Fruit fly (Drosophila melanogaster) whole organism, embryonic: ENCODE results near the gene nol.

Source experiments
- C15 ChIP-seq: fragments of 200-800 bp; sonication (Bioruptor generic); IDR thresholded peaks from 3 replicates; pipeline ENCODE4 v1.3.6; 2022; ENCODE audit warnings: missing biosample characterization, missing genetic modification characterization
- CG11093 ChIP-seq: fragments of 200-800 bp; sonication (Bioruptor generic); IDR thresholded peaks from 3 replicates; pipeline ENCODE4 v1.3.6; 2022; ENCODE audit warnings: missing biosample characterization, missing genetic modification characterization
- CG12391 ChIP-seq: fragments of 200-800 bp; sonication (Bioruptor generic); optimal IDR thresholded peaks from 3 replicates; lab custom pipeline; 2018; ENCODE audit warnings: missing biosample characterization, mild to moderate bottlenecking, missing genetic modification characterization, moderate library complexity
- CG13775 ChIP-seq: fragments of 200-800 bp; sonication (Bioruptor generic); optimal IDR thresholded peaks from 3 replicates; lab custom pipeline; 2017; ENCODE audit warnings: missing biosample characterization, mild to moderate bottlenecking, missing genetic modification characterization
- CG15479 ChIP-seq: fragments of 200-800 bp; sonication (Bioruptor generic); optimal IDR thresholded peaks from 3 replicates; lab custom pipeline; 2019; ENCODE audit warnings: missing biosample characterization, mild to moderate bottlenecking, missing genetic modification characterization, moderate library complexity
- CG16779 ChIP-seq: fragments of 200-800 bp; sonication (Bioruptor generic); IDR thresholded peaks from 2 replicates; pipeline ENCODE4 v1.3.6; 2022; ENCODE audit warnings: missing biosample characterization, missing genetic modification characterization
- CG17186 ChIP-seq: fragments of 200-800 bp; sonication (Bioruptor generic); optimal IDR thresholded peaks from 3 replicates; lab custom pipeline; 2017; ENCODE audit warnings: missing biosample characterization, missing genetic modification reagents, missing genetic modification characterization
- CG4820 ChIP-seq: fragments of 200-800 bp; sonication (Bioruptor generic); optimal IDR thresholded peaks from 3 replicates; lab custom pipeline; 2016; ENCODE audit warnings: missing biosample characterization, missing genetic modification characterization
- CG6765 ChIP-seq: fragments of 200-800 bp; sonication (Bioruptor generic); optimal IDR thresholded peaks from 3 replicates; lab custom pipeline; 2017; ENCODE audit warnings: missing biosample characterization, mild to moderate bottlenecking, missing genetic modification characterization
- CG8281 ChIP-seq: fragments of 200-800 bp; sonication (Bioruptor generic); optimal IDR thresholded peaks from 2 replicates; lab custom pipeline; 2018; ENCODE audit warnings: missing biosample characterization, mild to moderate bottlenecking, missing genetic modification characterization, moderate library complexity
- CG9727 ChIP-seq: fragments of 200-800 bp; sonication (Bioruptor generic); optimal IDR thresholded peaks from 3 replicates; lab custom pipeline; 2017; ENCODE audit warnings: missing biosample characterization, mild to moderate bottlenecking, missing genetic modification characterization
- CkIIα-i1 ChIP-seq: fragments of 200-800 bp; sonication (Bioruptor generic); IDR thresholded peaks from 2 replicates; pipeline ENCODE4 v1.3.6; 2022; ENCODE audit warnings: missing biosample characterization, missing genetic modification characterization
- Dfd ChIP-seq, 2 experiments: fragments of >200 bp; optimal IDR thresholded peaks; 2 replicates each; lab custom pipeline; 2017; ENCODE audit warnings: missing biosample characterization in 2 of 2, missing genetic modification characterization in 2 of 2
- Doc3 ChIP-seq: fragments of 200-800 bp; sonication (Bioruptor generic); IDR thresholded peaks from 3 replicates; pipeline ENCODE4 v1.3.6; 2022; ENCODE audit warnings: missing biosample characterization, missing genetic modification characterization; ENCODE audit not compliant: partially characterized antibody
- E2f2 ChIP-seq: fragments of 200-800 bp; sonication (Bioruptor generic); IDR thresholded peaks from 2 replicates; pipeline ENCODE4 v1.3.6; 2022; ENCODE audit warnings: missing biosample characterization, missing genetic modification characterization
- Gsc ChIP-seq: fragments of 200-800 bp; sonication (Bioruptor generic); IDR thresholded peaks from 2 replicates; pipeline ENCODE4 v1.3.6; 2022; ENCODE audit warnings: missing biosample characterization, missing genetic modification characterization
- NFAT ChIP-seq: fragments of 200-800 bp; sonication (Bioruptor generic); IDR thresholded peaks from 2 replicates; pipeline ENCODE4 v1.3.6; 2022; ENCODE audit warnings: missing biosample characterization, missing genetic modification characterization
- Poxn ChIP-seq: fragments of 200-800 bp; sonication (Bioruptor generic); IDR thresholded peaks from 2 replicates; pipeline ENCODE4 v1.3.6; 2022; ENCODE audit warnings: missing biosample characterization, missing genetic modification characterization
- Sin3A ChIP-seq: fragments of >200 bp; optimal IDR thresholded peaks from 2 replicates; lab custom pipeline; 2018
- Tbp ChIP-seq: fragments of >200 bp; optimal IDR thresholded peaks from 2 replicates; lab custom pipeline; 2018; ENCODE audit warnings: missing biosample characterization, missing genetic modification characterization
- bigmax ChIP-seq: fragments of 200-800 bp; sonication (Bioruptor generic); optimal IDR thresholded peaks from 2 replicates; lab custom pipeline; 2018; ENCODE audit warnings: missing biosample characterization, mild to moderate bottlenecking, missing genetic modification characterization
- bowl ChIP-seq: fragments of 200-800 bp; sonication (Bioruptor generic); IDR thresholded peaks from 2 replicates; pipeline ENCODE4 v1.3.6; 2022; ENCODE audit warnings: missing biosample characterization, missing genetic modification characterization
- bsh ChIP-seq, 2 experiments: fragments of 200-800 bp; sonication (Bioruptor generic); optimal IDR thresholded peaks; 2 replicates each; lab custom pipeline; 2017 to 2018; ENCODE audit warnings: mild to moderate bottlenecking in 2 of 2, missing biosample characterization in 2 of 2, missing genetic modification characterization in 2 of 2, moderate library complexity in 1 of 2
- chm ChIP-seq: fragments of 200-800 bp; sonication (Bioruptor generic); IDR thresholded peaks from 2 replicates; pipeline ENCODE4 v1.3.6; 2022; ENCODE audit warnings: missing biosample characterization, missing genetic modification characterization
- ci ChIP-seq: fragments of 200-800 bp; sonication (Bioruptor generic); IDR thresholded peaks from 3 replicates; pipeline ENCODE4 v1.3.6; 2022; ENCODE audit warnings: missing biosample characterization, missing genetic modification characterization
- corto ChIP-seq: fragments of 200-800 bp; sonication (Bioruptor generic); optimal IDR thresholded peaks from 2 replicates; lab custom pipeline; 2016; ENCODE audit warnings: missing biosample characterization, mild to moderate bottlenecking, missing genetic modification characterization, moderate library complexity
- dmrt11E ChIP-seq: fragments of 200-800 bp; sonication (Bioruptor generic); optimal IDR thresholded peaks from 3 replicates; lab custom pipeline; 2018; ENCODE audit warnings: missing biosample characterization, mild to moderate bottlenecking, missing genetic modification characterization, moderate library complexity
- ftz-f1 ChIP-seq: fragments of 200-800 bp; sonication (Bioruptor generic); optimal IDR thresholded peaks from 2 replicates; lab custom pipeline; 2016; ENCODE audit warnings: missing biosample characterization, missing genetic modification characterization
- hbn ChIP-seq: fragments of 200-800 bp; sonication (Bioruptor generic); IDR thresholded peaks from 2 replicates; pipeline ENCODE4 v1.3.6; 2022; ENCODE audit warnings: missing biosample characterization, missing genetic modification characterization; ENCODE audit not compliant: partially characterized antibody
- hth ChIP-seq: fragments of >200 bp; optimal IDR thresholded peaks from 2 replicates; lab custom pipeline; 2017; ENCODE audit warnings: inconsistent platforms
- kay ChIP-seq: fragments of 200-800 bp; sonication (Bioruptor generic); optimal IDR thresholded peaks from 2 replicates; lab custom pipeline; 2016; ENCODE audit warnings: missing biosample characterization, missing genetic modification characterization
- lola ChIP-seq, 3 experiments: fragments of >200 bp in 2 of 3; fragments of 200-800 bp in 1 of 3; sonication (Bioruptor generic) in 1 of 3; optimal IDR thresholded peaks; 2 replicates each; lab custom pipeline; 2017 to 2019; ENCODE audit warnings: missing biosample characterization in 3 of 3, missing genetic modification characterization in 3 of 3, mild to moderate bottlenecking in 1 of 3, moderate library complexity in 1 of 3
- otp ChIP-seq: fragments of 200-800 bp; sonication (Bioruptor generic); IDR thresholded peaks from 3 replicates; pipeline ENCODE4, ENCODE4 v1.3.6; 2022; ENCODE audit warnings: missing biosample characterization, missing genetic modification characterization
- pho ChIP-seq: fragments of 200-800 bp; sonication (Bioruptor generic); optimal IDR thresholded peaks from 2 replicates; lab custom pipeline; 2016; ENCODE audit warnings: missing biosample characterization, missing genetic modification characterization
- pita ChIP-seq: fragments of 200-800 bp; sonication (Bioruptor generic); optimal IDR thresholded peaks from 2 replicates; lab custom pipeline; 2017; ENCODE audit warnings: missing biosample characterization, mild to moderate bottlenecking, missing genetic modification characterization
- run ChIP-seq: fragments of 200-800 bp; sonication (Bioruptor generic); optimal IDR thresholded peaks from 3 replicates; lab custom pipeline; 2018; ENCODE audit warnings: missing biosample characterization, mild to moderate bottlenecking, missing genetic modification characterization
- sc ChIP-seq, 3 experiments: fragments of >200 bp in 2 of 3; fragments of 200-800 bp in 1 of 3; sonication (Bioruptor generic) in 1 of 3; optimal IDR thresholded peaks; 2 replicates in 2 of 3; 3 replicates in 1 of 3; lab custom pipeline; 2017; ENCODE audit warnings: mild to moderate bottlenecking in 1 of 3, missing biosample characterization in 1 of 3, missing genetic modification characterization in 1 of 3, missing genetic modification reagents in 1 of 3
- schlank ChIP-seq: fragments of 200-800 bp; sonication (Bioruptor generic); optimal IDR thresholded peaks from 2 replicates; lab custom pipeline; 2018; ENCODE audit warnings: missing biosample characterization, mild to moderate bottlenecking, missing genetic modification characterization
- sens-2 ChIP-seq: fragments of 200-800 bp; sonication (Bioruptor generic); IDR thresholded peaks from 2 replicates; pipeline ENCODE4 v1.3.6; 2022; ENCODE audit warnings: missing biosample characterization, missing genetic modification characterization
- slbo ChIP-seq: fragments of 200-800 bp; sonication (Bioruptor generic); IDR thresholded peaks from 2 replicates; pipeline ENCODE4 v1.3.6; 2022; ENCODE audit warnings: missing biosample characterization, missing genetic modification characterization
- stwl ChIP-seq: fragments of 200-800 bp; sonication (Bioruptor generic); optimal IDR thresholded peaks from 3 replicates; lab custom pipeline; 2018; ENCODE audit warnings: missing biosample characterization, mild to moderate bottlenecking, missing genetic modification characterization, moderate library complexity
- tll ChIP-seq, 2 experiments: fragments of 200-800 bp in 1 of 2; fragments of >200 bp in 1 of 2; sonication (Bioruptor generic) in 1 of 2; optimal IDR thresholded peaks; 2 replicates each; lab custom pipeline; 2017 to 2019; ENCODE audit warnings: missing biosample characterization in 2 of 2, missing genetic modification characterization in 2 of 2, mild to moderate bottlenecking in 1 of 2, moderate library complexity in 1 of 2
- tna ChIP-seq: fragments of 200-800 bp; sonication (Bioruptor generic); IDR thresholded peaks from 2 replicates; pipeline ENCODE4 v1.3.6; 2022; ENCODE audit warnings: missing biosample characterization, missing genetic modification characterization; ENCODE audit not compliant: partially characterized antibody
- toy ChIP-seq: fragments of 200-800 bp; sonication (Bioruptor generic); IDR thresholded peaks from 2 replicates; pipeline ENCODE4 v1.3.6; 2022; ENCODE audit warnings: missing biosample characterization, missing genetic modification characterization
- unc-4 ChIP-seq: fragments of 200-800 bp; sonication (Bioruptor generic); IDR thresholded peaks from 2 replicates; pipeline ENCODE4 v1.3.6; 2022; ENCODE audit warnings: missing biosample characterization, missing genetic modification characterization; ENCODE audit not compliant: partially characterized antibody
- wek ChIP-seq: fragments of 200-800 bp; sonication (Bioruptor generic); optimal IDR thresholded peaks from 3 replicates; lab custom pipeline; 2018; ENCODE audit warnings: missing biosample characterization, mild to moderate bottlenecking, missing genetic modification characterization, moderate library complexity
- wor ChIP-seq: fragments of 200-800 bp; sonication (Bioruptor generic); IDR thresholded peaks from 2 replicates; pipeline ENCODE4 v1.3.6; 2022; ENCODE audit warnings: missing biosample characterization, missing genetic modification characterization
- zen2 ChIP-seq: fragments of 200-800 bp; sonication (Bioruptor generic); IDR thresholded peaks from 3 replicates; pipeline ENCODE4 v1.3.6; 2022; ENCODE audit warnings: missing biosample characterization, missing genetic modification characterization; ENCODE audit not compliant: partially characterized antibody

The nol gene

DNA sequence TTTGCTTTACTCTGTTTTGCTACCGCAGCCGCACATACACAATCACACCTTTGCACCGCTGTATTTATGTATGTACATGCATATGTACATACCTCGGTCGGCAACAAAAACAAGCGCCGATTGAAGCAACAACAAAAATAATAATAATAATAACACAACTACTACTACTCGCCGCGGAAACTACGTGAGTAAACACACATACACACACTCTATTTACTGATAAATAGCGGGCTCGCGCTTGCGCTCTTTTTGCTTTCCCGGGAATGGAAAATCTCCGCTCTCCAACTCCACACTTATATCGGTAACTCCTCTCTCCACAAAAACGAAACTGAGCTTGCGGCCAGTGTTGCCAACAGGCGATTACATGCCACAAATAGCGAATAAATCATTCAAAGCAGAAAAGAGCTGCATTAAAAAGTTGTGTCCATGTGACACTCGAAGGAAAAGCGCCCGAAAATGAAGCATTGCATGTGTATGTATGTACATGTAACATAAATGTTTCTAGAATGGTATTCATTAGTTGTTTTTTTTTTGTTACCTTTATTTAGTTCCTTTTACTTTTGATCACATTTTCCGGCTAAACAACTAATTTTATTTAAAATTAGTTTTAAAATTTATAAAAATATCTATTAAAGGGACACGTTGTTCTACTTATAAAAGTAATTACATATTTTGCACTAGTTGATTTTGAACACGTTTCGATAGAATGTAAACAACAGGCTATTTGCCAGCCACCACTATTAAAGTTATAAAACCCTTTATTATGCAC is 11.8 kb upstream of the nol start (continued):
- peak; percentile 52 to 66 for TF ChIP-seq bsh (GFP tag; optimal IDR thresholded peaks at IDR 0.05; lab: Kevin White, UChicago)
- TF ChIP-seq otp (GFP tag; lab: Robert Waterston, UW), result peak; percentile 65; the same call in 1 of the 3 replicates
- no peak for TF ChIP-seq bowl
- TF ChIP-seq corto (GFP tag; lab: Kevin White, UChicago), result peak; percentile 74
- peak; percentile 69 for TF ChIP-seq pho (GFP tag; lab: Kevin White, UChicago)
- no peak; the same call in none of the 2 replicates for TF ChIP-seq chm (GFP tag; lab: Robert Waterston, UW)
- TF ChIP-seq C15 (GFP tag; lab: Robert Waterston, UW), result 0 out of 3 replicates have a peak, but pooled peaks have one; percentile 66
- TF ChIP-seq toy (GFP tag; lab: Robert Waterston, UW), result no peak
- TF ChIP-seq ci (GFP tag; lab: Robert Waterston, UW), result peak; percentile 92
- no peak for TF ChIP-seq hth (lab: Kevin White, UChicago)
- peak; percentile 63 for TF ChIP-seq run
- 0 out of 2 replicates have a peak, but pooled peaks have one; percentile 35 for TF ChIP-seq hbn (GFP tag; lab: Robert Waterston, UW)
- TF ChIP-seq Dfd (GFP tag; optimal IDR thresholded peaks at IDR 0.05; lab: Kevin White, UChicago), result no peak
- peak; percentile 70; the same call in 1 of the 2 replicates for TF ChIP-seq NFAT (GFP tag; lab: Robert Waterston, UW)
- TF ChIP-seq Tbp (GFP tag; lab: Kevin White, UChicago), result no peak
- no peak for TF ChIP-seq Poxn (GFP tag; lab: Robert Waterston, UW)
- TF ChIP-seq sens-2 (GFP tag; lab: Robert Waterston, UW), result peak; percentile 68
- TF ChIP-seq slbo, result peak; percentile 20; the same call in 1 of the 2 replicates
- peak; percentile 29 for TF ChIP-seq CG12391
- peak; percentile 86 for TF ChIP-seq CG15479
- peak; percentile 79 for TF ChIP-seq CG6765 (GFP tag; lab: Kevin White, UChicago)
- no peak for TF ChIP-seq tna (GFP tag; lab: Robert Waterston, UW)
- TF ChIP-seq E2f2 (GFP tag; lab: Robert Waterston, UW), result peak; percentile 50; the same call in 1 of the 2 replicates
- TF ChIP-seq Gsc, result no peak
- TF ChIP-seq unc-4 (GFP tag; lab: Robert Waterston, UW), result 0 out of 2 replicates have a peak, but pooled peaks have one; percentile 45
- TF ChIP-seq lola (GFP tag; optimal IDR thresholded peaks at IDR 0.05; lab: Kevin White, UChicago), result peak in 1 of 3 experiments; percentile 18
- TF ChIP-seq CG17186 (GFP tag; lab: Kevin White, UChicago), result peak; percentile 47
- peak; percentile 58 for TF ChIP-seq bigmax (GFP tag; lab: Kevin White, UChicago)
- peak; percentile 85 for TF ChIP-seq schlank (tag; lab: Kevin White, UChicago)
- no peak for TF ChIP-seq wor
- peak in 1 of 2 experiments; percentile 56 for TF ChIP-seq tll (GFP tag; optimal IDR thresholded peaks at IDR 0.05; lab: Kevin White, UChicago)
- peak; percentile 77 for TF ChIP-seq CG9727 (GFP tag; lab: Kevin White, UChicago)
- no peak; the same call in 2 of the 3 replicates for TF ChIP-seq CG11093 (GFP tag; lab: Robert Waterston, UW)
- TF ChIP-seq sc (optimal IDR thresholded peaks at IDR 0.05; lab: Kevin White, UChicago), result no peak
- TF ChIP-seq sc (GFP tag; optimal IDR thresholded peaks at IDR 0.05; lab: Kevin White, UChicago), result peak; percentile 73
- TF ChIP-seq stwl, result peak; percentile 47
- 0 out of 2 replicates have a peak, but pooled peaks have one; percentile 34 for TF ChIP-seq CG16779 (GFP tag; lab: Robert Waterston, UW)
- TF ChIP-seq dmrt11E, result peak; percentile 44
- TF ChIP-seq kay, result peak; percentile 5
- TF ChIP-seq Doc3 (GFP tag; lab: Robert Waterston, UW), result peak; percentile 43; the same call in 1 of the 3 replicates
- peak; percentile 64 for TF ChIP-seq CG8281 (tag; lab: Kevin White, UChicago)
- no peak for TF ChIP-seq Sin3A
- TF ChIP-seq pita (GFP tag; lab: Kevin White, UChicago), result no peak
- peak; percentile 19 for TF ChIP-seq ftz-f1 (GFP tag; lab: Kevin White, UChicago)
- TF ChIP-seq wek (GFP tag; lab: Kevin White, UChicago), result peak; percentile 87
- no peak for TF ChIP-seq CG13775 (GFP tag; lab: Kevin White, UChicago)
- TF ChIP-seq CG4820 (GFP tag; lab: Kevin White, UChicago), result no peak
- TF ChIP-seq CkIIα-i1 (GFP tag; lab: Robert Waterston, UW), result no peak
- no peak for TF ChIP-seq zen2 (GFP tag; lab: Robert Waterston, UW)
